Worm (Caenorhabditis elegans): ENCODE data around the gene C09E9.1.

DNA sequence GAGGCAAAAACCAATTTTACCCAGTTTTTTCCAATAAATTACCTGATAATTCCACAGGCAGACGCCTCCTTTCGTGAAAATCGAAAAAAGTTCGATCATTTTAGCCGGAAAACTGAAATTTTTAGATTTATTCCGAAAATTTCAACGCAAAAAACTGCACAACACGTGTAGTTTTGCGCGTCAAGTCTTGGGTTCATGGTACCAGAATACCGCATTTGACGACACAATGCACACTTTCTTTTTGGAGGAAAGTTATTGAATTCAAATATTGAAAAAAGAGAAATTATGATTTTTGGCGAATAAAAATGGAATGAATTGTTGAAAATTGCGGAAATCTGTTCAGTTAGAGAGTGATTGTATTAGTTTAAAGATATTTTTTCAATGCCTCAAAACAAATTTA lies 35.0 kb upstream of the C09E9.1 start, which contains the start of gene F38A1.8:
- no peak for TF ChIP-seq ref-1 (GFP tag; conservative IDR thresholded peaks at IDR 0.05)
- TF ChIP-seq ztf-23 (GFP tag; IDR thresholded peaks at IDR 0.05), result 0 out of 2 replicates have a peak, but pooled peaks have one; percentile 41
- TF ChIP-seq ztf-29 (GFP tag; IDR thresholded peaks at IDR 0.05), result no peak
- TF ChIP-seq T22C8.4 (GFP tag; IDR thresholded peaks at IDR 0.05), result no peak
- no peak for TF ChIP-seq tab-1 (GFP tag; IDR thresholded peaks at IDR 0.05)

All from whole organism, midembryonic.